Fruit fly (Drosophila melanogaster): ENCODE measurements around the gene Mrp4.
A peak's percentile ranks its signal among the peaks of the same experiment; 100 is the strongest.

- TF ChIP-seq CG14655 (GFP tag; optimal IDR thresholded peaks at IDR 0.05) (no peak), CG12605 (GFP tag; IDR thresholded peaks at IDR 0.05) (peak; percentile 14; the same call in 1 of the 2 replicates), CG8159 (tag; optimal IDR thresholded peaks at IDR 0.05) (no peak), rn (GFP tag; IDR thresholded peaks at IDR 0.05) (no peak), EcR (GFP tag; optimal IDR thresholded peaks at IDR 0.05) (no peak), fd96Ca (GFP tag; IDR thresholded peaks at IDR 0.05) (no peak), Ets98B (GFP tag; IDR thresholded peaks at IDR 0.05) (no peak), Pif1B (GFP tag; optimal IDR thresholded peaks at IDR 0.05) (no peak), CG15710 (tag; optimal IDR thresholded peaks at IDR 0.05) (no peak), gl (tag; optimal IDR thresholded peaks at IDR 0.05) (no peak), Pif1A (GFP tag; optimal IDR thresholded peaks at IDR 0.05) (no peak), CG32121 (GFP tag; IDR thresholded peaks at IDR 0.05) (no peak)
These were observed 5.9 kb upstream of the Mrp4 start for dm6 chr3R:11563147-11563546.
